Fruit fly (Drosophila melanogaster): ENCODE results near the gene Prosbeta4.

The Prosbeta4 gene

dm6 chr2L:16743055-16743805 lies 11.3 kb upstream of the Prosbeta4 start, which contains the start of the genes LSm7 and BuGZ (continued):
- TF ChIP-seq CG17568 (GFP tag; optimal IDR thresholded peaks at IDR 0.05) (no peak), CG2678 (tag; optimal IDR thresholded peaks at IDR 0.05) (no peak), Side (GFP tag; optimal IDR thresholded peaks at IDR 0.05) (no peak), CG12071 (GFP tag; optimal IDR thresholded peaks at IDR 0.05) (no peak), bigmax (GFP tag; optimal IDR thresholded peaks at IDR 0.05) (no peak), luna (GFP tag; optimal IDR thresholded peaks at IDR 0.05) (no peak), HmgD (GFP tag; optimal IDR thresholded peaks at IDR 0.05) (no peak), Hr51 (GFP tag; optimal IDR thresholded peaks at IDR 0.05) (peak in 1 of 2 experiments; percentile 10), Optix (GFP tag; IDR thresholded peaks at IDR 0.05) (no peak), HLH3B (GFP tag; IDR thresholded peaks at IDR 0.05) (no peak), CG3847 (GFP tag; IDR thresholded peaks at IDR 0.05) (peak; percentile 62), CG9609 (GFP tag; optimal IDR thresholded peaks at IDR 0.05) (no peak), Dp (GFP tag; optimal IDR thresholded peaks at IDR 0.05) (peak; percentile 61), tap (tag; optimal IDR thresholded peaks at IDR 0.05) (no peak), CG10267 (tag; optimal IDR thresholded peaks at IDR 0.05) (peak; percentile 64), CG3065 (GFP tag; optimal IDR thresholded peaks at IDR 0.05) (no peak), Hey (tag; optimal IDR thresholded peaks at IDR 0.05) (no peak), CG14014 (GFP tag; IDR thresholded peaks at IDR 0.05) (no peak), CG33557 (GFP tag; optimal IDR thresholded peaks at IDR 0.05) (peak; percentile 42), Ravus (GFP tag; IDR thresholded peaks at IDR 0.05) (no peak)

dm6 chr2L:16738206-16738900 lies 6.4 kb upstream of the Prosbeta4 start, which contains the start of the genes glu and ChLD3:
TSS of gene glu (minus strand) at chr2L:16738388.
TSS of gene ChLD3 (plus strand) at chr2L:16738850.
- TF ChIP-seq CG2129 (GFP tag; IDR thresholded peaks at IDR 0.05; ENCODE audit: partially characterized antibody) (no peak), Fer2 (tag; optimal IDR thresholded peaks at IDR 0.05) (no peak), stwl (tag; optimal IDR thresholded peaks at IDR 0.05) (peak; percentile 39), lmd (GFP tag; IDR thresholded peaks at IDR 0.05) (no peak), CG9215 (GFP tag; IDR thresholded peaks at IDR 0.05) (no peak), emc (GFP tag; optimal IDR thresholded peaks at IDR 0.05) (no peak), al (GFP tag; IDR thresholded peaks at IDR 0.05) (no peak), ash1 (GFP tag; optimal IDR thresholded peaks at IDR 0.05) (no peak), cas (GFP tag; IDR thresholded peaks at IDR 0.05) (no peak), CG11247 (GFP tag; IDR thresholded peaks at IDR 0.05) (no peak), CG12659 (GFP tag; optimal IDR thresholded peaks at IDR 0.05) (no peak), cato (GFP tag; optimal IDR thresholded peaks at IDR 0.05; ENCODE audit: borderline replicate concordance) (no peak), Sry-δ (GFP tag; optimal IDR thresholded peaks at IDR 0.05) (no peak), Drgx (GFP tag; IDR thresholded peaks at IDR 0.05) (peak; percentile 22; the same call in 1 of the 2 replicates), ranshi (GFP tag; IDR thresholded peaks at IDR 0.05) (no peak), CG14710 (tag; optimal IDR thresholded peaks at IDR 0.05) (peak; percentile 38), Rfx (GFP tag; IDR thresholded peaks at IDR 0.05) (no peak), CG6683 (GFP tag; optimal IDR thresholded peaks at IDR 0.05) (no peak), tin (GFP tag; optimal IDR thresholded peaks at IDR 0.05) (no peak), CG11560 (tag; IDR thresholded peaks at IDR 0.05) (no peak), Mad (GFP tag; optimal IDR thresholded peaks at IDR 0.05) (no peak), YL-1 (GFP tag; optimal IDR thresholded peaks at IDR 0.05) (peak; percentile 5), trem (tag; optimal IDR thresholded peaks at IDR 0.05) (peak; percentile 100), CG15696 (tag; optimal IDR thresholded peaks at IDR 0.05) (no peak), br (optimal IDR thresholded peaks at IDR 0.05) (no peak), nmo (GFP tag; optimal IDR thresholded peaks at IDR 0.05) (no peak), h (optimal IDR thresholded peaks at IDR 0.05) (no peak), CoRest (tag; optimal IDR thresholded peaks at IDR 0.05) (peak; percentile 57), bab2 (GFP tag; optimal IDR thresholded peaks at IDR 0.05) (no peak), toy (GFP tag; IDR thresholded peaks at IDR 0.05) (no peak)

Measured in whole organism, embryonic.